Fruit fly (Drosophila melanogaster): ENCODE measurements around the gene Myo61F.

The Myo61F gene

DNA sequence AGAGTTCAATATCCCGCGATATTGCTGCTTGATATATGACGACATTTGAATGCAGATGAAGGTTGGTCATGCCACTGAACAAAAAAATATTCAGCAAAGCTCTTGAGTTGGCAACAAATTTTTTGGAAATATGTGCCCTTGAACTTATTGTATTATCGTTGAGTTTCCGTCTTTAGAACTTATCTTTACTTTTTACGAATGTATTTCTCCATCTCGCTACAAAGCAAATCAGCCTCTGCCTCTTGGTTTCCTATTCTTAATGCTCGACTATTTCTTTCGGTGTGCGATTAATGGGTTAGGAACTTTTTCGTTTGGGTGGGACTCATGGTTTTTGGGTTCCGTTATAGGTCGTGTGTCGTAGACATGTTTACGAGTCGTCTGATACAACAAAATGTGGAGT lies 4.9 kb downstream of the Myo61F start (continued):
- TF ChIP-seq CG5180 (GFP tag; optimal IDR thresholded peaks at IDR 0.05): no peak
- no peak for TF ChIP-seq Hey (tag; optimal IDR thresholded peaks at IDR 0.05)
- no peak for TF ChIP-seq mld (GFP tag; IDR thresholded peaks at IDR 0.05; ENCODE audit: partially characterized antibody)
- no peak for TF ChIP-seq schlank (tag; optimal IDR thresholded peaks at IDR 0.05)
- TF ChIP-seq insv (GFP tag; optimal IDR thresholded peaks at IDR 0.05): no peak
- TF ChIP-seq CG2199 (GFP tag; IDR thresholded peaks at IDR 0.05): 0 out of 3 replicates have a peak, but pooled peaks have one; percentile 53
- TF ChIP-seq CG1024 (GFP tag; IDR thresholded peaks at IDR 0.05): 0 out of 2 replicates have a peak, but pooled peaks have one; percentile 12
- no peak for TF ChIP-seq da (GFP tag; optimal IDR thresholded peaks at IDR 0.05)
- TF ChIP-seq pfk (GFP tag; optimal IDR thresholded peaks at IDR 0.05): no peak
- TF ChIP-seq ro (GFP tag; IDR thresholded peaks at IDR 0.05): no peak
- no peak for TF ChIP-seq CG17612 (GFP tag; IDR thresholded peaks at IDR 0.05)
- TF ChIP-seq dan (GFP tag; IDR thresholded peaks at IDR 0.05): peak; percentile 10; the same call in 1 of the 2 replicates
- peak; percentile 33 for TF ChIP-seq bab2 (GFP tag; optimal IDR thresholded peaks at IDR 0.05)
- peak; percentile 40 for TF ChIP-seq Fer3 (tag; optimal IDR thresholded peaks at IDR 0.05)
- TF ChIP-seq CG32767 (GFP tag; IDR thresholded peaks at IDR 0.05): peak; percentile 65; the same call in 1 of the 2 replicates
- no peak for TF ChIP-seq h (optimal IDR thresholded peaks at IDR 0.05)
- peak; percentile 8 for TF ChIP-seq MESR4 (GFP tag; optimal IDR thresholded peaks at IDR 0.05)
- TF ChIP-seq maf-S (GFP tag; optimal IDR thresholded peaks at IDR 0.05): no peak
- TF ChIP-seq CG4360 (GFP tag; IDR thresholded peaks at IDR 0.05): 0 out of 2 replicates have a peak, but pooled peaks have one; percentile 4
- no peak for TF ChIP-seq wdn (GFP tag; IDR thresholded peaks at IDR 0.05)
- TF ChIP-seq twi (tag; optimal IDR thresholded peaks at IDR 0.05): peak; percentile 75
- TF ChIP-seq CG17568 (GFP tag; optimal IDR thresholded peaks at IDR 0.05): peak; percentile 66
- TF ChIP-seq CG17829 (tag; optimal IDR thresholded peaks at IDR 0.05): peak; percentile 82
- no peak for TF ChIP-seq CG13894 (tag; optimal IDR thresholded peaks at IDR 0.05)
- TF ChIP-seq bsh (GFP tag; optimal IDR thresholded peaks at IDR 0.05): peak in 1 of 2 experiments; percentile 95
- no peak for TF ChIP-seq hb (GFP tag; IDR thresholded peaks at IDR 0.05; ENCODE audit: partially characterized antibody)
- peak; percentile 56 for TF ChIP-seq bcd (GFP tag; optimal IDR thresholded peaks at IDR 0.05)
- TF ChIP-seq CG31365 (tag; optimal IDR thresholded peaks at IDR 0.05): peak; percentile 1
- no peak for TF ChIP-seq Dll (GFP tag; IDR thresholded peaks at IDR 0.05; ENCODE audit: partially characterized antibody)
- TF ChIP-seq tup (GFP tag; optimal IDR thresholded peaks at IDR 0.05): no peak
- TF ChIP-seq CG33557 (GFP tag; optimal IDR thresholded peaks at IDR 0.05): peak; percentile 88
- TF ChIP-seq Asciz (GFP tag; optimal IDR thresholded peaks at IDR 0.05): peak; percentile 17
- no peak for TF ChIP-seq CG6854 (GFP tag; optimal IDR thresholded peaks at IDR 0.05)
- TF ChIP-seq Trl (optimal IDR thresholded peaks at IDR 0.05): no peak
- peak; percentile 57 for TF ChIP-seq Trl (GFP tag; optimal IDR thresholded peaks at IDR 0.05)
- no peak for TF ChIP-seq CkIIα-i1 (GFP tag; IDR thresholded peaks at IDR 0.05)
- no peak for TF ChIP-seq gro (GFP tag; optimal IDR thresholded peaks at IDR 0.05)
- TF ChIP-seq NK7.1 (GFP tag; optimal IDR thresholded peaks at IDR 0.05): peak; percentile 4
- TF ChIP-seq CG8359 (GFP tag; optimal IDR thresholded peaks at IDR 0.05; ENCODE audit: borderline replicate concordance): peak; percentile 49
- peak; percentile 45; the same call in 1 of the 2 replicates for TF ChIP-seq slbo (GFP tag; IDR thresholded peaks at IDR 0.05)
- TF ChIP-seq CG14860 (GFP tag; IDR thresholded peaks at IDR 0.05; ENCODE audit: partially characterized antibody): no peak
- peak; percentile 34 for TF ChIP-seq CG9727 (GFP tag; optimal IDR thresholded peaks at IDR 0.05)
- TF ChIP-seq CG4820 (GFP tag; optimal IDR thresholded peaks at IDR 0.05): peak; percentile 74
- TF ChIP-seq D19A (tag; optimal IDR thresholded peaks at IDR 0.05): peak; percentile 73
- TF ChIP-seq HLH4C (GFP tag; IDR thresholded peaks at IDR 0.05; ENCODE audit: partially characterized antibody): no peak
- no peak for TF ChIP-seq CG6765 (GFP tag; optimal IDR thresholded peaks at IDR 0.05)
- TF ChIP-seq ara (GFP tag; IDR thresholded peaks at IDR 0.05): peak; percentile 74
- TF ChIP-seq vvl (GFP tag; IDR thresholded peaks at IDR 0.05): peak; percentile 76
- peak; percentile 31 for TF ChIP-seq CG17186 (GFP tag; optimal IDR thresholded peaks at IDR 0.05)
- no peak for TF ChIP-seq CG3726 (GFP tag; IDR thresholded peaks at IDR 0.05)
- peak; percentile 44 for TF ChIP-seq Deaf1 (tag; optimal IDR thresholded peaks at IDR 0.05)

Measured in whole organism, embryonic.